Fruit fly (Drosophila melanogaster) whole organism, pupa: ENCODE measurements around the gene Rab9Fb.
A peak's percentile ranks its signal among the peaks of the same experiment; 100 is the strongest.

Experiments used
- CG10348 ChIP-seq: fragments of 200-800 bp; sonication (Bioruptor generic); IDR thresholded peaks from 2 replicates; pipeline ENCODE4 v1.3.6; 2022; ENCODE audit warnings: missing biosample characterization, missing genetic modification characterization
- CG12605 ChIP-seq: fragments of 200-800 bp; sonication (Bioruptor generic); IDR thresholded peaks from 2 replicates; pipeline ENCODE4 v1.3.6; 2022; ENCODE audit warnings: missing biosample characterization, missing genetic modification characterization
- CG13204 ChIP-seq: fragments of 200-800 bp; sonication (Bioruptor generic); optimal IDR thresholded peaks from 2 replicates; lab custom pipeline; 2018; ENCODE audit warnings: missing biosample characterization, mild to moderate bottlenecking, missing genetic modification characterization, moderate library complexity
- CG14655 ChIP-seq: fragments of 200-800 bp; sonication (Bioruptor generic); optimal IDR thresholded peaks from 3 replicates; lab custom pipeline; 2017; ENCODE audit warnings: mild to moderate bottlenecking, missing biosample characterization, missing genetic modification reagents, missing genetic modification characterization
- CG15710 ChIP-seq: fragments of 200-800 bp; sonication (Bioruptor generic); optimal IDR thresholded peaks from 2 replicates; lab custom pipeline; 2018; ENCODE audit warnings: missing biosample characterization, mild to moderate bottlenecking, missing genetic modification characterization, moderate library complexity
- CG17806 ChIP-seq: fragments of 200-800 bp; sonication (Bioruptor generic); optimal IDR thresholded peaks from 2 replicates; lab custom pipeline; 2018; ENCODE audit warnings: missing biosample characterization, mild to moderate bottlenecking, missing genetic modification characterization, moderate library complexity
- CG8159 ChIP-seq: fragments of 200-800 bp; sonication (Bioruptor generic); optimal IDR thresholded peaks from 3 replicates; lab custom pipeline; 2018; ENCODE audit warnings: missing biosample characterization, mild to moderate bottlenecking, missing genetic modification characterization, moderate library complexity
- CG8301 ChIP-seq: fragments of 200-800 bp; sonication (Bioruptor generic); optimal IDR thresholded peaks from 2 replicates; lab custom pipeline; 2018; ENCODE audit warnings: missing biosample characterization, mild to moderate bottlenecking, missing genetic modification characterization
- CG9948 ChIP-seq: fragments of 200-800 bp; sonication (Bioruptor generic); optimal IDR thresholded peaks from 2 replicates; lab custom pipeline; 2018; ENCODE audit warnings: missing biosample characterization, mild to moderate bottlenecking, missing genetic modification characterization, moderate library complexity
- D1 ChIP-seq: fragments of 200-800 bp; sonication (Bioruptor generic); optimal IDR thresholded peaks from 2 replicates; lab custom pipeline; 2018; ENCODE audit warnings: missing biosample characterization, mild to moderate bottlenecking, missing genetic modification characterization, moderate library complexity
- EcR ChIP-seq: fragments of 200-800 bp; sonication (Bioruptor generic); optimal IDR thresholded peaks from 3 replicates; lab custom pipeline; 2019; ENCODE audit warnings: missing biosample characterization, missing genetic modification characterization, mild to moderate bottlenecking, moderate library complexity, missing genetic modification reagents
- Pif1A ChIP-seq: fragments of 200-800 bp; sonication (Bioruptor generic); optimal IDR thresholded peaks from 3 replicates; lab custom pipeline; 2016; ENCODE audit warnings: missing biosample characterization, missing genetic modification characterization
- Pif1B ChIP-seq: fragments of 200-800 bp; sonication (Bioruptor generic); optimal IDR thresholded peaks from 3 replicates; lab custom pipeline; 2016; ENCODE audit warnings: missing biosample characterization, missing genetic modification characterization
- Snoo ChIP-seq: fragments of 200-800 bp; sonication (Bioruptor generic); optimal IDR thresholded peaks from 3 replicates; lab custom pipeline; 2017; ENCODE audit warnings: missing biosample characterization, mild to moderate bottlenecking, missing genetic modification characterization, inconsistent platforms
- fd96Ca ChIP-seq: fragments of 200-800 bp; sonication (Bioruptor generic); IDR thresholded peaks from 3 replicates; pipeline ENCODE4 v1.3.6; 2022; ENCODE audit warnings: missing biosample characterization, missing genetic modification characterization
- gl ChIP-seq: fragments of 200-800 bp; sonication (Bioruptor generic); optimal IDR thresholded peaks from 2 replicates; lab custom pipeline; 2018; ENCODE audit warnings: missing biosample characterization, mild to moderate bottlenecking, missing genetic modification characterization
- rn ChIP-seq: fragments of 200-800 bp; sonication (Bioruptor generic); IDR thresholded peaks from 2 replicates; pipeline ENCODE4 v1.3.6; 2022; ENCODE audit warnings: missing biosample characterization, missing genetic modification characterization

The Rab9Fb gene

dm6 chrX:10905047-10905446, 47.2 kb downstream of the Rab9Fb start:
- TF ChIP-seq rn (GFP tag; lab: Robert Waterston, UW): no peak
- no peak for TF ChIP-seq CG10348 (GFP tag; lab: Robert Waterston, UW)
- no peak for TF ChIP-seq EcR (GFP tag; lab: Kevin White, UChicago)
- TF ChIP-seq CG13204 (GFP tag; lab: Kevin White, UChicago): no peak
- TF ChIP-seq CG9948 (tag; lab: Kevin White, UChicago): peak; percentile 11
- TF ChIP-seq D1 (tag; lab: Kevin White, UChicago): no peak
- TF ChIP-seq CG12605 (GFP tag; lab: Robert Waterston, UW): no peak
- TF ChIP-seq fd96Ca (GFP tag; lab: Robert Waterston, UW): no peak
- TF ChIP-seq Pif1A (GFP tag; lab: Kevin White, UChicago): peak; percentile 19
- TF ChIP-seq CG17806 (tag; lab: Kevin White, UChicago): no peak
- TF ChIP-seq CG15710 (tag; lab: Kevin White, UChicago): peak; percentile 7
- TF ChIP-seq gl (tag; lab: Kevin White, UChicago): no peak
- peak; percentile 18 for TF ChIP-seq Snoo
- TF ChIP-seq Pif1B: peak; percentile 24
- peak; percentile 35 for TF ChIP-seq CG8159 (tag; lab: Kevin White, UChicago)
- peak; percentile 38 for TF ChIP-seq CG14655 (GFP tag; lab: Kevin White, UChicago)
- TF ChIP-seq CG8301 (tag; lab: Kevin White, UChicago): no peak
